Fruit fly (Drosophila melanogaster): ENCODE results near the gene Hpd.

DNA sequence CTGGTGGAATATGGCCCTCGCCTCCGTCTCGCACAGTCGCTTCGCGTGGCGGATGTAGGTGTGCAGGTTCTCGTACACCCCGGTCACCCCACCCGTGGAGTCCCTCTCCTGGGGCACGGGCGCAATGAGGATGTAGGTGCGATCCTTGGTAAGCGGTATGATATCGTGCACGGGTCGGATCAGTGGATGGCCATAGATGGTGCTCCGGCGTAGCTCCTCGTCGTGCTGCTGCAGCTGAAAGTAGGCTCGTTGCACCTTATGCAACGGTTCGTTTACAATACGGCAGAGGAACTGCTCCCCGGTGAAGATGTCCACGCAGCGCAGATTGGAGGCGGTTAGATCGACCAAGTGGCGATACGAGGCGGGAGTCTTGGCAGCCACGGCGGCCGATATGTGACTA is 39.2 kb downstream of the Hpd start:
- TF ChIP-seq h (GFP tag; optimal IDR thresholded peaks at IDR 0.05) = no peak
- TF ChIP-seq pan (optimal IDR thresholded peaks at IDR 0.05) = no peak
- no peak for TF ChIP-seq dmrt93B (GFP tag; optimal IDR thresholded peaks at IDR 0.05)
- TF ChIP-seq psq (GFP tag; optimal IDR thresholded peaks at IDR 0.05) = no peak
- TF ChIP-seq br (GFP tag; optimal IDR thresholded peaks at IDR 0.05) = no peak
- TF ChIP-seq OdsH (GFP tag; optimal IDR thresholded peaks at IDR 0.05) = no peak
- TF ChIP-seq ey (GFP tag; optimal IDR thresholded peaks at IDR 0.05) = no peak
- TF ChIP-seq HLH106 (tag; optimal IDR thresholded peaks at IDR 0.05) = no peak
- TF ChIP-seq N (GFP tag; optimal IDR thresholded peaks at IDR 0.05) = no peak

All from whole organism, wandering third instar larva.